Fruit fly (Drosophila melanogaster) whole organism, embryonic: ENCODE results near the gene Cpr65Aw.

ENCODE experiments used
- ATbp ChIP-seq: fragments of 200-800 bp; sonication (Bioruptor generic); optimal IDR thresholded peaks from 2 replicates; lab custom pipeline; 2017; ENCODE audit warnings: missing biosample characterization, mild to moderate bottlenecking, missing genetic modification characterization, missing genetic modification reagents
- Atf6 ChIP-seq: fragments of 200-800 bp; sonication (Bioruptor generic); IDR thresholded peaks from 2 replicates; pipeline ENCODE4 v1.3.6; 2022; ENCODE audit warnings: missing biosample characterization, missing genetic modification characterization
- Bgb ChIP-seq: fragments of 200-800 bp; sonication (Bioruptor generic); IDR thresholded peaks from 2 replicates; pipeline ENCODE4 v1.3.6; 2022; ENCODE audit warnings: missing biosample characterization, missing genetic modification characterization; ENCODE audit not compliant: partially characterized antibody
- BtbVII ChIP-seq: fragments of 200-800 bp; sonication (Bioruptor generic); optimal IDR thresholded peaks from 3 replicates; lab custom pipeline; 2017; ENCODE audit warnings: missing biosample characterization, mild to moderate bottlenecking, missing genetic modification characterization
- CG10462 ChIP-seq: fragments of 200-800 bp; sonication (Bioruptor generic); optimal IDR thresholded peaks from 2 replicates; lab custom pipeline; 2016; ENCODE audit warnings: missing biosample characterization, missing genetic modification characterization
- CG11456 ChIP-seq: fragments of 200-800 bp; sonication (Bioruptor generic); IDR thresholded peaks from 3 replicates; pipeline ENCODE4 v1.3.6; 2022; ENCODE audit warnings: missing biosample characterization, missing genetic modification characterization
- CG11504 ChIP-seq: fragments of 200-800 bp; sonication (Bioruptor generic); optimal IDR thresholded peaks from 3 replicates; lab custom pipeline; 2019; ENCODE audit warnings: missing biosample characterization, mild to moderate bottlenecking, missing genetic modification characterization, moderate library complexity
- CG16779 ChIP-seq: fragments of 200-800 bp; sonication (Bioruptor generic); IDR thresholded peaks from 2 replicates; pipeline ENCODE4 v1.3.6; 2022; ENCODE audit warnings: missing biosample characterization, missing genetic modification characterization
- CG17385 ChIP-seq: fragments of 200-800 bp; sonication (Bioruptor generic); optimal IDR thresholded peaks from 3 replicates; lab custom pipeline; 2018; ENCODE audit warnings: missing biosample characterization, mild to moderate bottlenecking, missing genetic modification characterization
- CG17802 ChIP-seq: fragments of 200-800 bp; sonication (Bioruptor generic); optimal IDR thresholded peaks from 2 replicates; lab custom pipeline; 2018; ENCODE audit warnings: missing biosample characterization, mild to moderate bottlenecking, missing genetic modification characterization, moderate library complexity
- CG2199 ChIP-seq: fragments of 200-800 bp; sonication (Bioruptor generic); IDR thresholded peaks from 3 replicates; pipeline ENCODE4 v1.3.6; 2022; ENCODE audit warnings: missing biosample characterization, missing genetic modification characterization
- CG31388 ChIP-seq: fragments of 200-800 bp; sonication (Bioruptor generic); optimal IDR thresholded peaks from 2 replicates; lab custom pipeline; 2016; ENCODE audit warnings: missing biosample characterization, missing genetic modification characterization
- CG32767 ChIP-seq: fragments of 200-800 bp; sonication (Bioruptor generic); IDR thresholded peaks from 2 replicates; pipeline ENCODE4 v1.3.6; 2022; ENCODE audit warnings: missing biosample characterization, missing genetic modification characterization
- CG3847 ChIP-seq: fragments of 200-800 bp; sonication (Bioruptor generic); IDR thresholded peaks from 2 replicates; pipeline ENCODE4 v1.3.6; 2022; ENCODE audit warnings: missing biosample characterization, missing genetic modification characterization
- CG42726 ChIP-seq: fragments of 200-800 bp; sonication (Bioruptor generic); IDR thresholded peaks from 2 replicates; pipeline ENCODE4 v1.3.6; 2022; ENCODE audit warnings: missing biosample characterization, missing genetic modification characterization; ENCODE audit not compliant: partially characterized antibody
- CG5953 ChIP-seq: fragments of 200-800 bp; sonication (Bioruptor generic); IDR thresholded peaks from 2 replicates; pipeline ENCODE4 v1.3.6; 2022; ENCODE audit warnings: missing biosample characterization, missing genetic modification characterization
- CG6272 ChIP-seq: fragments of 200-800 bp; sonication (Bioruptor generic); IDR thresholded peaks from 2 replicates; pipeline ENCODE4 v1.3.6; 2022; ENCODE audit warnings: missing biosample characterization, missing genetic modification characterization
- CG6683 ChIP-seq: fragments of 200-800 bp; sonication (Bioruptor generic); optimal IDR thresholded peaks from 2 replicates; lab custom pipeline; 2017; ENCODE audit warnings: missing biosample characterization, mild to moderate bottlenecking, missing genetic modification characterization, missing genetic modification reagents
- CG6813 ChIP-seq: fragments of 200-800 bp; sonication (Bioruptor generic); optimal IDR thresholded peaks from 2 replicates; lab custom pipeline; 2017; ENCODE audit warnings: missing biosample characterization, missing genetic modification characterization, mild to moderate bottlenecking, moderate library complexity, missing genetic modification reagents
- CG7839 ChIP-seq: fragments of 200-800 bp; sonication (Bioruptor generic); optimal IDR thresholded peaks from 3 replicates; lab custom pipeline; 2018; ENCODE audit warnings: missing biosample characterization, mild to moderate bottlenecking, missing genetic modification characterization, moderate library complexity
- CG8944 ChIP-seq: fragments of 200-800 bp; sonication (Bioruptor generic); optimal IDR thresholded peaks from 3 replicates; lab custom pipeline; 2016; ENCODE audit warnings: missing biosample characterization, missing genetic modification characterization
- CG9437 ChIP-seq: fragments of 200-800 bp; sonication (Bioruptor generic); optimal IDR thresholded peaks from 2 replicates; lab custom pipeline; 2018; ENCODE audit warnings: missing biosample characterization, mild to moderate bottlenecking, missing genetic modification characterization
- CG9797 ChIP-seq: fragments of 200-800 bp; sonication (Bioruptor generic); optimal IDR thresholded peaks from 3 replicates; lab custom pipeline; 2018; ENCODE audit warnings: missing biosample characterization, mild to moderate bottlenecking, missing genetic modification characterization
- CTCF ChIP-seq: fragments of 200-800 bp; sonication (Bioruptor generic); optimal IDR thresholded peaks from 2 replicates; lab custom pipeline; 2017; ENCODE audit warnings: missing biosample characterization, mild to moderate bottlenecking, missing genetic modification characterization, moderate library complexity
- Deaf1 ChIP-seq: fragments of 200-800 bp; optimal IDR thresholded peaks from 3 replicates; lab custom pipeline; 2019; ENCODE audit warnings: missing biosample characterization, mild to moderate bottlenecking, missing genetic modification characterization, moderate library complexity
- ERR ChIP-seq: fragments of 200-800 bp; sonication (Bioruptor generic); optimal IDR thresholded peaks from 2 replicates; lab custom pipeline; 2016; ENCODE audit warnings: missing biosample characterization, missing genetic modification characterization
- Ets65A ChIP-seq: fragments of 200-800 bp; sonication (Bioruptor generic); peaks from one replicate; lab custom pipeline; 2016; ENCODE audit warnings: missing biosample characterization, missing genetic modification characterization
- Ets97D ChIP-seq: fragments of 200-800 bp; sonication (Bioruptor generic); optimal IDR thresholded peaks from 3 replicates; lab custom pipeline; 2016; ENCODE audit warnings: missing biosample characterization, missing genetic modification characterization
- HmgZ ChIP-seq: fragments of 200-800 bp; sonication (Bioruptor generic); optimal IDR thresholded peaks from 2 replicates; lab custom pipeline; 2018; ENCODE audit warnings: missing biosample characterization, mild to moderate bottlenecking, missing genetic modification characterization
- Lpt ChIP-seq: fragments of >200 bp; optimal IDR thresholded peaks from 2 replicates; lab custom pipeline; 2018; ENCODE audit warnings: missing biosample characterization, missing genetic modification characterization
- MBD-R2 ChIP-seq: fragments of 200-800 bp; sonication (Bioruptor generic); IDR thresholded peaks from 2 replicates; pipeline ENCODE4 v1.3.6; 2022; ENCODE audit warnings: missing biosample characterization, missing genetic modification characterization
- Med ChIP-seq: fragments of 200-800 bp; sonication (Bioruptor generic); peaks from one replicate; lab custom pipeline; 2016; ENCODE audit warnings: missing biosample characterization, missing genetic modification characterization, mild to moderate bottlenecking, inconsistent platforms, moderate library complexity
- ato ChIP-seq: fragments of 200-800 bp; sonication (Bioruptor generic); IDR thresholded peaks from 2 replicates; pipeline ENCODE4 v1.3.6; 2022; ENCODE audit warnings: missing biosample characterization, missing genetic modification characterization; ENCODE audit not compliant: partially characterized antibody
- chif ChIP-seq, 2 experiments: fragments of 200-800 bp; sonication (Bioruptor generic); optimal IDR thresholded peaks; 3 replicates each; lab custom pipeline; 2016; ENCODE audit warnings: missing biosample characterization in 2 of 2, missing genetic modification characterization in 2 of 2
- ci ChIP-seq: fragments of 200-800 bp; sonication (Bioruptor generic); IDR thresholded peaks from 3 replicates; pipeline ENCODE4 v1.3.6; 2022; ENCODE audit warnings: missing biosample characterization, missing genetic modification characterization
- corto ChIP-seq: fragments of 200-800 bp; sonication (Bioruptor generic); optimal IDR thresholded peaks from 2 replicates; lab custom pipeline; 2016; ENCODE audit warnings: missing biosample characterization, mild to moderate bottlenecking, missing genetic modification characterization, moderate library complexity
- crol ChIP-seq: fragments of 200-800 bp; sonication (Bioruptor generic); IDR thresholded peaks from 2 replicates; pipeline ENCODE4 v1.3.6; 2022; ENCODE audit warnings: missing biosample characterization, missing genetic modification characterization
- cwo ChIP-seq: fragments of 200-800 bp; sonication (Bioruptor generic); optimal IDR thresholded peaks from 3 replicates; lab custom pipeline; 2017; ENCODE audit warnings: missing biosample characterization, missing genetic modification characterization, mild to moderate bottlenecking, moderate library complexity, missing genetic modification reagents
- da ChIP-seq: fragments of 200-800 bp; sonication (Bioruptor generic); optimal IDR thresholded peaks from 2 replicates; lab custom pipeline; 2016; ENCODE audit warnings: missing biosample characterization, missing genetic modification characterization
- ftz-f1 ChIP-seq: fragments of 200-800 bp; sonication (Bioruptor generic); optimal IDR thresholded peaks from 2 replicates; lab custom pipeline; 2016; ENCODE audit warnings: missing biosample characterization, missing genetic modification characterization
- fu2 ChIP-seq: fragments of 200-800 bp; sonication (Bioruptor generic); optimal IDR thresholded peaks from 2 replicates; lab custom pipeline; 2016; ENCODE audit warnings: missing biosample characterization, missing genetic modification characterization
- kni ChIP-seq: fragments of 200-800 bp; sonication (Bioruptor generic); optimal IDR thresholded peaks from 3 replicates; lab custom pipeline; 2017; ENCODE audit warnings: mild to moderate bottlenecking, missing biosample characterization, missing genetic modification reagents, missing genetic modification characterization
- onecut ChIP-seq: fragments of 200-800 bp; sonication (Bioruptor generic); IDR thresholded peaks from 2 replicates; pipeline ENCODE4 v1.3.6; 2022; ENCODE audit warnings: missing biosample characterization, missing genetic modification characterization
- pita ChIP-seq: fragments of 200-800 bp; sonication (Bioruptor generic); optimal IDR thresholded peaks from 2 replicates; lab custom pipeline; 2017; ENCODE audit warnings: missing biosample characterization, mild to moderate bottlenecking, missing genetic modification characterization
- pros ChIP-seq: fragments of 200-800 bp; sonication (Bioruptor generic); optimal IDR thresholded peaks from 3 replicates; lab custom pipeline; 2019; ENCODE audit warnings: missing biosample characterization, mild to moderate bottlenecking, missing genetic modification characterization, moderate library complexity
- seq ChIP-seq: fragments of 200-800 bp; sonication (Bioruptor generic); IDR thresholded peaks from 2 replicates; pipeline ENCODE4 v1.3.6; 2022; ENCODE audit warnings: missing biosample characterization, missing genetic modification characterization
- shn ChIP-seq: fragments of 200-800 bp; sonication (Bioruptor generic); optimal IDR thresholded peaks from 3 replicates; lab custom pipeline; 2016; ENCODE audit warnings: missing biosample characterization, missing genetic modification characterization
- slp2 ChIP-seq: fragments of 200-800 bp; sonication (Bioruptor generic); optimal IDR thresholded peaks from 2 replicates; lab custom pipeline; 2016; ENCODE audit warnings: missing biosample characterization, missing genetic modification characterization
- sna ChIP-seq: fragments of 200-800 bp; sonication (Bioruptor generic); IDR thresholded peaks from 2 replicates; pipeline ENCODE4 v1.3.6; 2022; ENCODE audit warnings: missing biosample characterization, missing genetic modification characterization; ENCODE audit not compliant: partially characterized antibody
- tna ChIP-seq: fragments of 200-800 bp; sonication (Bioruptor generic); IDR thresholded peaks from 2 replicates; pipeline ENCODE4 v1.3.6; 2022; ENCODE audit warnings: missing biosample characterization, missing genetic modification characterization; ENCODE audit not compliant: partially characterized antibody
- usp ChIP-seq: fragments of >200 bp; optimal IDR thresholded peaks from 2 replicates; lab custom pipeline; 2017; ENCODE audit warnings: missing biosample characterization, missing genetic modification characterization

The Cpr65Aw gene

DNA sequence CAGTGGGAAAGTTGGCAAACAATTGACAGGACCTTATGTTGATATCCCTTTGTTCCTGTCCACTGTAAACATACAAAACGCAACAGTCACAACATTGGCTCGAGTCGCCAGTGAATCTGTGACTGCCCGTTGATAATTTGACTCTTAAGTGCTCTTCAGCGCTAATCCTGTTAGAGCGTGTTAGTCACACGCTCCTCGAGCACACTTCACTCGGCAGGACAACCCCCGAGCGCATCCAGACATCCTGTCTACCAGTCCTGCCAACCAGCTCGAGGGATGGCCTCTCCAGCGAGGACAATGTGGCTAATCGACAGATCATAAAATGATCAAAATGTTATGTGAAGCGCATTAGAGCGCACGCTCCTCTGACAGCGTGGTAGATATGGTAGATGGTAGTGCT is 37.7 kb downstream of the Cpr65Aw start (continued):
- TF ChIP-seq CG5953 (no peak), sna (GFP tag; lab: Robert Waterston, UW) (no peak), pros (GFP tag; lab: Kevin White, UChicago) (peak; percentile 83), tna (no peak), CTCF (peak; percentile 12), kni (GFP tag; lab: Kevin White, UChicago) (peak; percentile 25), ftz-f1 (no peak)

DNA sequence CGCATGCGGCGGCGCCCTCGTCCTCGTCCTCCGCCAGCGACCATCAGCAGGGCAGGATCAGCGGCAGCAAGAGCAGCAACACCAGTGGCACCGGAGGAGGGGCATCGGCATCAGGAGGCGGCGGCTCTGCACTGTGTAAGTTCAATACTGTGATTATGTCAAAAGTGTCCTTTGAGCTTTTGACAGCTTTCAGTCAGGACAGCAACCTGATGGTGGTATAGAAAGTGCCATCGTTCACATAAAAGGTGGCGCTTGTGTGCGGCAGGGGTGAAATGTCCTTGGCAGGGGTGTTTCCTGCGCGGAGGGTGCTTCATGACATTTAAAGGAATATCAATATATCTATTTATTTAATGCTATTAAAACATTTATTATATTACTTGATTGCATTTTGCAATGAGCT is 38.6 kb downstream of the Cpr65Aw start:
- TF ChIP-seq Atf6 (GFP tag; lab: Robert Waterston, UW) (no peak), CG17385 (GFP tag; lab: Kevin White, UChicago) (no peak), da (no peak), CG11456 (GFP tag; lab: Robert Waterston, UW) (0 out of 3 replicates have a peak, but pooled peaks have one; percentile 41), pita (GFP tag; lab: Kevin White, UChicago) (peak; percentile 49), CG6683 (GFP tag; lab: Kevin White, UChicago) (no peak), ato (GFP tag; lab: Robert Waterston, UW) (no peak), CG9437 (GFP tag; lab: Kevin White, UChicago) (no peak), crol (0 out of 2 replicates have a peak, but pooled peaks have one; percentile 22), CG6813 (GFP tag; lab: Kevin White, UChicago) (no peak), CG31388 (GFP tag; lab: Kevin White, UChicago) (no peak), CG11504 (tag; lab: Kevin White, UChicago) (no peak), CG2199 (GFP tag; lab: Robert Waterston, UW) (no peak), CG7839 (tag; lab: Kevin White, UChicago) (no peak), CG3847 (no peak), usp (GFP tag; lab: Kevin White, UChicago) (no peak), chif (GFP tag; optimal IDR thresholded peaks at IDR 0.05; lab: Kevin White, UChicago) (no peak), fu2 (GFP tag; lab: Kevin White, UChicago) (no peak), Bgb (GFP tag; lab: Robert Waterston, UW) (no peak), CG9797 (no peak), HmgZ (tag; lab: Kevin White, UChicago) (no peak), Lpt (GFP tag; lab: Kevin White, UChicago) (no peak), CG10462 (GFP tag; lab: Kevin White, UChicago) (no peak), CG8944 (GFP tag; lab: Kevin White, UChicago) (no peak), CG6272 (GFP tag; lab: Robert Waterston, UW) (0 out of 2 replicates have a peak, but pooled peaks have one; percentile 26), CG42726 (GFP tag; lab: Robert Waterston, UW) (0 out of 2 replicates have a peak, but pooled peaks have one; percentile 16), onecut (GFP tag; lab: Robert Waterston, UW) (0 out of 2 replicates have a peak, but pooled peaks have one; percentile 6), BtbVII (no peak), CG32767 (GFP tag; lab: Robert Waterston, UW) (no peak), shn (GFP tag; lab: Kevin White, UChicago) (no peak), Ets97D (GFP tag; lab: Kevin White, UChicago) (peak; percentile 30), CG16779 (no peak), corto (GFP tag; lab: Kevin White, UChicago) (no peak), ftz-f1 (no peak), ATbp (GFP tag; lab: Kevin White, UChicago) (no peak), Ets65A (GFP tag; lab: Kevin White, UChicago) (peak; percentile 35), ci (GFP tag; lab: Robert Waterston, UW) (0 out of 3 replicates have a peak, but pooled peaks have one; percentile 25), slp2 (GFP tag; lab: Kevin White, UChicago) (no peak), ERR (GFP tag; lab: Kevin White, UChicago) (no peak), seq (GFP tag; lab: Robert Waterston, UW) (0 out of 2 replicates have a peak, but pooled peaks have one; percentile 33), CG17802 (no peak), cwo (no peak), Deaf1 (tag; lab: Kevin White, UChicago) (no peak), MBD-R2 (GFP tag; lab: Robert Waterston, UW) (no peak), Med (GFP tag; lab: Kevin White, UChicago) (peak; percentile 53)
